Fruit fly (Drosophila melanogaster) whole organism, embryonic: ENCODE results near the gene SerRS-m.

ENCODE experiments used
- CG10147 ChIP-seq: fragments of 200-800 bp; sonication (Bioruptor generic); optimal IDR thresholded peaks from 2 replicates; lab custom pipeline; 2019; ENCODE audit warnings: missing biosample characterization, mild to moderate bottlenecking, missing genetic modification characterization, moderate library complexity
- CG10543 ChIP-seq: fragments of 200-800 bp; sonication (Bioruptor generic); optimal IDR thresholded peaks from 3 replicates; lab custom pipeline; 2017; ENCODE audit warnings: missing biosample characterization, mild to moderate bottlenecking, missing genetic modification characterization, moderate library complexity
- CG11560 ChIP-seq: fragments of 200-800 bp; sonication (Bioruptor generic); IDR thresholded peaks from 3 replicates; pipeline ENCODE4 v1.3.6; 2022; ENCODE audit warnings: missing biosample characterization, missing genetic modification characterization
- CG1233 ChIP-seq: fragments of 200-800 bp; sonication (Bioruptor generic); optimal IDR thresholded peaks from 4 replicates; lab custom pipeline; 2018; ENCODE audit warnings: missing biosample characterization, mild to moderate bottlenecking, missing genetic modification characterization
- CG13296 ChIP-seq: fragments of 200-800 bp; sonication (Bioruptor generic); optimal IDR thresholded peaks from 3 replicates; lab custom pipeline; 2018; ENCODE audit warnings: missing biosample characterization, mild to moderate bottlenecking, missing genetic modification characterization
- CG15073 ChIP-seq: fragments of 200-800 bp; sonication (Bioruptor generic); optimal IDR thresholded peaks from 2 replicates; lab custom pipeline; 2016; ENCODE audit warnings: missing biosample characterization, missing genetic modification characterization
- CG16813 ChIP-seq: fragments of 200-800 bp; sonication (Bioruptor generic); IDR thresholded peaks from 3 replicates; pipeline ENCODE4 v1.3.6; 2022; ENCODE audit warnings: missing biosample characterization, missing genetic modification characterization; ENCODE audit not compliant: partially characterized antibody
- CG17328 ChIP-seq: fragments of 200-800 bp; sonication (Bioruptor generic); IDR thresholded peaks from 2 replicates; pipeline ENCODE4 v1.3.6; 2022; ENCODE audit warnings: missing biosample characterization, missing genetic modification characterization
- CG18011 ChIP-seq: fragments of 200-800 bp; sonication (Bioruptor generic); optimal IDR thresholded peaks from 2 replicates; lab custom pipeline; 2017; ENCODE audit warnings: missing biosample characterization, missing genetic modification characterization, mild to moderate bottlenecking, moderate library complexity, missing genotype
- CG18599 ChIP-seq: fragments of 200-800 bp; sonication (Bioruptor generic); optimal IDR thresholded peaks from 3 replicates; lab custom pipeline; 2017; ENCODE audit warnings: missing biosample characterization, missing genetic modification characterization, mild to moderate bottlenecking, moderate library complexity, missing genetic modification reagents
- CG30020 ChIP-seq: fragments of 200-800 bp; optimal IDR thresholded peaks from 2 replicates; lab custom pipeline; 2019; ENCODE audit warnings: missing biosample characterization, mild to moderate bottlenecking, missing genetic modification characterization, moderate library complexity
- CG31441 ChIP-seq: fragments of 200-800 bp; sonication (Bioruptor generic); IDR thresholded peaks from 2 replicates; pipeline ENCODE4 v1.3.6; 2022; ENCODE audit warnings: missing biosample characterization, missing genetic modification characterization
- CG34422 ChIP-seq: fragments of 200-800 bp; sonication (Bioruptor generic); IDR thresholded peaks from 3 replicates; pipeline ENCODE4 v1.3.6; 2022; ENCODE audit warnings: missing biosample characterization, missing genetic modification characterization
- CG42726 ChIP-seq: fragments of 200-800 bp; sonication (Bioruptor generic); IDR thresholded peaks from 2 replicates; pipeline ENCODE4 v1.3.6; 2022; ENCODE audit warnings: missing biosample characterization, missing genetic modification characterization; ENCODE audit not compliant: partially characterized antibody
- CG4360 ChIP-seq: fragments of 200-800 bp; sonication (Bioruptor generic); IDR thresholded peaks from 2 replicates; pipeline ENCODE4 v1.3.6; 2022; ENCODE audit warnings: missing biosample characterization, missing genetic modification characterization
- CG5180 ChIP-seq: fragments of 200-800 bp; sonication (Bioruptor generic); optimal IDR thresholded peaks from 3 replicates; lab custom pipeline; 2017; ENCODE audit warnings: missing biosample characterization, missing genetic modification characterization, mild to moderate bottlenecking, moderate library complexity, missing genetic modification reagents
- CG6813 ChIP-seq: fragments of 200-800 bp; sonication (Bioruptor generic); optimal IDR thresholded peaks from 2 replicates; lab custom pipeline; 2017; ENCODE audit warnings: missing biosample characterization, missing genetic modification characterization, mild to moderate bottlenecking, moderate library complexity, missing genetic modification reagents
- CG7963 ChIP-seq: fragments of 200-800 bp; sonication (Bioruptor generic); IDR thresholded peaks from 3 replicates; pipeline ENCODE4 v1.3.6; 2022; ENCODE audit warnings: missing biosample characterization, missing genetic modification characterization; ENCODE audit not compliant: partially characterized antibody
- CG8089 ChIP-seq: fragments of 200-800 bp; sonication (Bioruptor generic); optimal IDR thresholded peaks from 3 replicates; lab custom pipeline; 2016; ENCODE audit warnings: missing biosample characterization, missing genetic modification characterization
- CG9817 ChIP-seq: fragments of 200-800 bp; sonication (Bioruptor generic); optimal IDR thresholded peaks from 2 replicates; lab custom pipeline; 2018; ENCODE audit warnings: missing biosample characterization, mild to moderate bottlenecking, missing genetic modification characterization, moderate library complexity
- CG9876 ChIP-seq: fragments of 200-800 bp; sonication (Bioruptor generic); optimal IDR thresholded peaks from 2 replicates; lab custom pipeline; 2016; ENCODE audit warnings: missing biosample characterization, missing genetic modification characterization
- CTCF ChIP-seq: fragments of 200-800 bp; sonication (Bioruptor generic); optimal IDR thresholded peaks from 2 replicates; lab custom pipeline; 2017; ENCODE audit warnings: missing biosample characterization, mild to moderate bottlenecking, missing genetic modification characterization, moderate library complexity
- CrebB ChIP-seq: fragments of 200-800 bp; sonication (Bioruptor generic); optimal IDR thresholded peaks from 3 replicates; lab custom pipeline; 2018; ENCODE audit warnings: missing biosample characterization, mild to moderate bottlenecking, missing genetic modification characterization
- Dbx ChIP-seq: fragments of 200-800 bp; sonication (Bioruptor generic); IDR thresholded peaks from 3 replicates; pipeline ENCODE4 v1.3.6; 2022; ENCODE audit warnings: missing biosample characterization, missing genetic modification characterization
- Dip2 ChIP-seq: fragments of 200-800 bp; sonication (Bioruptor generic); IDR thresholded peaks from 2 replicates; pipeline ENCODE4 v1.3.6; 2022; ENCODE audit warnings: missing biosample characterization, missing genetic modification characterization
- HLH4C ChIP-seq: fragments of 200-800 bp; sonication (Bioruptor generic); IDR thresholded peaks from 3 replicates; pipeline ENCODE4 v1.3.6; 2022; ENCODE audit warnings: missing biosample characterization, missing genetic modification characterization; ENCODE audit not compliant: partially characterized antibody
- Hr39 ChIP-seq: fragments of >200 bp; optimal IDR thresholded peaks from 2 replicates; lab custom pipeline; 2017
- Hsf ChIP-seq: fragments of 200-800 bp; sonication (Bioruptor generic); optimal IDR thresholded peaks from 3 replicates; lab custom pipeline; 2016; ENCODE audit warnings: missing biosample characterization, missing genetic modification characterization
- NC2α ChIP-seq: fragments of 200-800 bp; sonication (Bioruptor generic); optimal IDR thresholded peaks from 2 replicates; lab custom pipeline; 2016; ENCODE audit warnings: missing biosample characterization, missing genetic modification characterization
- Side ChIP-seq: fragments of 200-800 bp; sonication (Bioruptor generic); optimal IDR thresholded peaks from 2 replicates; lab custom pipeline; 2016; ENCODE audit warnings: missing biosample characterization, missing genetic modification characterization
- ab ChIP-seq: fragments of 200-800 bp; sonication (Bioruptor generic); optimal IDR thresholded peaks from 2 replicates; lab custom pipeline; 2016; ENCODE audit warnings: missing biosample characterization, missing genetic modification characterization
- bbx ChIP-seq: fragments of 200-800 bp; sonication (Bioruptor generic); IDR thresholded peaks from 2 replicates; pipeline ENCODE4 v1.3.6; 2022; ENCODE audit warnings: missing biosample characterization, missing genetic modification characterization; ENCODE audit not compliant: partially characterized antibody
- bowl ChIP-seq: fragments of 200-800 bp; sonication (Bioruptor generic); IDR thresholded peaks from 2 replicates; pipeline ENCODE4 v1.3.6; 2022; ENCODE audit warnings: missing biosample characterization, missing genetic modification characterization
- bsh ChIP-seq, 2 experiments: fragments of 200-800 bp; sonication (Bioruptor generic); optimal IDR thresholded peaks; 2 replicates each; lab custom pipeline; 2017 to 2018; ENCODE audit warnings: mild to moderate bottlenecking in 2 of 2, missing biosample characterization in 2 of 2, missing genetic modification characterization in 2 of 2, moderate library complexity in 1 of 2
- corto ChIP-seq: fragments of 200-800 bp; sonication (Bioruptor generic); optimal IDR thresholded peaks from 2 replicates; lab custom pipeline; 2016; ENCODE audit warnings: missing biosample characterization, mild to moderate bottlenecking, missing genetic modification characterization, moderate library complexity
- dysf ChIP-seq: fragments of 200-800 bp; sonication (Bioruptor generic); IDR thresholded peaks from 3 replicates; pipeline ENCODE4 v1.3.6; 2022; ENCODE audit warnings: missing biosample characterization, missing genetic modification characterization
- exex ChIP-seq: fragments of 200-800 bp; sonication (Bioruptor generic); optimal IDR thresholded peaks from 4 replicates; lab custom pipeline; 2018; ENCODE audit warnings: missing biosample characterization, mild to moderate bottlenecking, missing genetic modification characterization, moderate library complexity
- fd3F ChIP-seq: fragments of 200-800 bp; sonication (Bioruptor generic); optimal IDR thresholded peaks from 2 replicates; lab custom pipeline; 2018; ENCODE audit warnings: missing biosample characterization, mild to moderate bottlenecking, missing genetic modification characterization, moderate library complexity
- ftz-f1 ChIP-seq: fragments of 200-800 bp; sonication (Bioruptor generic); optimal IDR thresholded peaks from 2 replicates; lab custom pipeline; 2016; ENCODE audit warnings: missing biosample characterization, missing genetic modification characterization
- gcm ChIP-seq: fragments of 200-800 bp; sonication (Bioruptor generic); optimal IDR thresholded peaks from 2 replicates; lab custom pipeline; 2019; ENCODE audit warnings: missing biosample characterization, mild to moderate bottlenecking, missing genetic modification characterization, moderate library complexity
- gem ChIP-seq: fragments of 200-800 bp; sonication (Bioruptor generic); optimal IDR thresholded peaks from 2 replicates; lab custom pipeline; 2019; ENCODE audit warnings: missing biosample characterization, mild to moderate bottlenecking, missing genetic modification characterization, moderate library complexity
- gfzf ChIP-seq: fragments of 200-800 bp; sonication (Bioruptor generic); optimal IDR thresholded peaks from 2 replicates; lab custom pipeline; 2016; ENCODE audit warnings: missing biosample characterization, mild to moderate bottlenecking, missing genetic modification characterization, moderate library complexity
- nerfin-2 ChIP-seq: fragments of 200-800 bp; sonication (Bioruptor generic); IDR thresholded peaks from 2 replicates; pipeline ENCODE4 v1.3.6; 2022; ENCODE audit warnings: missing biosample characterization, missing genetic modification characterization; ENCODE audit not compliant: partially characterized antibody
- p53 ChIP-seq: fragments of 200-800 bp; sonication (Bioruptor generic); optimal IDR thresholded peaks from 2 replicates; lab custom pipeline; 2016; ENCODE audit warnings: missing biosample characterization, missing genetic modification characterization
- sna ChIP-seq: fragments of 200-800 bp; sonication (Bioruptor generic); IDR thresholded peaks from 2 replicates; pipeline ENCODE4 v1.3.6; 2022; ENCODE audit warnings: missing biosample characterization, missing genetic modification characterization; ENCODE audit not compliant: partially characterized antibody
- stc ChIP-seq: fragments of 200-800 bp; sonication (Bioruptor generic); IDR thresholded peaks from 2 replicates; pipeline ENCODE4 v1.3.6; 2022; ENCODE audit warnings: missing biosample characterization, missing genetic modification characterization
- stwl ChIP-seq: fragments of 200-800 bp; sonication (Bioruptor generic); optimal IDR thresholded peaks from 3 replicates; lab custom pipeline; 2018; ENCODE audit warnings: missing biosample characterization, mild to moderate bottlenecking, missing genetic modification characterization, moderate library complexity
- ttk ChIP-seq: fragments of 200-800 bp; sonication (Bioruptor generic); IDR thresholded peaks from 2 replicates; pipeline ENCODE4 v2.1.2; 2022; ENCODE audit warnings: missing biosample characterization, missing genetic modification characterization
- vvl ChIP-seq: fragments of 200-800 bp; sonication (Bioruptor generic); IDR thresholded peaks from 2 replicates; pipeline ENCODE4 v1.3.6; 2022; ENCODE audit warnings: missing biosample characterization, missing genetic modification characterization

SerRS-m gene

dm6 chr3R:15297904-15298303, 42.6 kb upstream of the SerRS-m start (continued):
- no peak for TF ChIP-seq ttk (GFP tag; lab: Robert Waterston, UW)
- TF ChIP-seq stwl = no peak
- TF ChIP-seq ab (GFP tag; lab: Kevin White, UChicago) = no peak

- TF ChIP-seq CG42726 (peak; percentile 23; the same call in 1 of the 2 replicates), CG7963 (GFP tag; lab: Robert Waterston, UW) (no peak), CG11560 (0 out of 3 replicates have a peak, but pooled peaks have one; percentile 35), dysf (0 out of 3 replicates have a peak, but pooled peaks have one; percentile 9), CG15073 (GFP tag; lab: Kevin White, UChicago) (no peak), CG31441 (GFP tag; lab: Robert Waterston, UW) (no peak), ftz-f1 (GFP tag; lab: Kevin White, UChicago) (peak; percentile 56), HLH4C (GFP tag; lab: Robert Waterston, UW) (no peak), CG16813 (GFP tag; lab: Robert Waterston, UW) (0 out of 3 replicates have a peak, but pooled peaks have one; percentile 24), CG9876 (GFP tag; lab: Kevin White, UChicago) (no peak), CG6813 (GFP tag; lab: Kevin White, UChicago) (no peak), exex (no peak), fd3F (no peak), Dbx (GFP tag; lab: Robert Waterston, UW) (0 out of 3 replicates have a peak, but pooled peaks have one; percentile 6), gcm (GFP tag; lab: Kevin White, UChicago) (no peak), CG34422 (GFP tag; lab: Robert Waterston, UW) (no peak), NC2α (no peak), bsh (GFP tag; optimal IDR thresholded peaks at IDR 0.05; lab: Kevin White, UChicago) (no peak), CrebB (tag; lab: Kevin White, UChicago) (no peak), CG4360 (GFP tag; lab: Robert Waterston, UW) (no peak), CG18011 (GFP tag; lab: Kevin White, UChicago) (no peak), corto (no peak), CG17328 (GFP tag; lab: Robert Waterston, UW) (peak; percentile 37; the same call in 1 of the 2 replicates), p53 (GFP tag; lab: Kevin White, UChicago) (no peak), CG1233 (GFP tag; lab: Kevin White, UChicago) (no peak), Hr39 (lab: Kevin White, UChicago) (peak; percentile 16), bowl (GFP tag; lab: Robert Waterston, UW) (no peak), gfzf (no peak), CTCF (GFP tag; lab: Kevin White, UChicago) (no peak), bbx (GFP tag; lab: Robert Waterston, UW) (0 out of 2 replicates have a peak, but pooled peaks have one; percentile 6), nerfin-2 (GFP tag; lab: Robert Waterston, UW) (no peak), vvl (0 out of 2 replicates have a peak, but pooled peaks have one; percentile 12), Side (GFP tag; lab: Kevin White, UChicago) (no peak), CG13296 (no peak), CG10147 (GFP tag; lab: Kevin White, UChicago) (no peak), CG5180 (GFP tag; lab: Kevin White, UChicago) (no peak), gem (tag; lab: Kevin White, UChicago) (no peak), CG9817 (tag; lab: Kevin White, UChicago) (no peak), Dip2 (GFP tag; lab: Robert Waterston, UW) (no peak), ttk (GFP tag; lab: Robert Waterston, UW) (no peak), CG18599 (GFP tag; lab: Kevin White, UChicago) (no peak), stc (GFP tag; lab: Robert Waterston, UW) (no peak), CG8089 (GFP tag; lab: Kevin White, UChicago) (no peak), sna (GFP tag; lab: Robert Waterston, UW) (no peak), CG10543 (peak; percentile 6), CG30020 (no peak), Hsf (GFP tag; lab: Kevin White, UChicago) (no peak)
Measured at dm6 chr3R:15305246-15305645, 35.2 kb upstream of the SerRS-m start.
